Fruit fly (Drosophila melanogaster) whole organism, adult: ENCODE data around the gene Ppcs.

Experiments
- CG11617 ChIP-seq: fragments of 200-800 bp; sonication (Bioruptor generic); optimal IDR thresholded peaks from 2 replicates; lab custom pipeline; 2017; ENCODE audit warnings: mild to moderate bottlenecking, missing biosample characterization, missing genetic modification reagents, missing genetic modification characterization
- CG12768 ChIP-seq: fragments of 200-800 bp; sonication (Bioruptor generic); optimal IDR thresholded peaks from 2 replicates; lab custom pipeline; 2017; ENCODE audit warnings: missing biosample characterization, missing genetic modification characterization, mild to moderate bottlenecking, moderate library complexity, missing genetic modification reagents
- CG14711 ChIP-seq: fragments of 200-800 bp; sonication (Bioruptor generic); optimal IDR thresholded peaks from 2 replicates; lab custom pipeline; 2018; ENCODE audit warnings: missing biosample characterization, mild to moderate bottlenecking, missing genetic modification characterization, moderate library complexity
- CG1620 ChIP-seq: fragments of 200-800 bp; sonication (Bioruptor generic); optimal IDR thresholded peaks from 2 replicates; lab custom pipeline; 2016; ENCODE audit warnings: missing biosample characterization, missing genetic modification characterization
- CG33017 ChIP-seq: fragments of 200-800 bp; sonication (Bioruptor generic); optimal IDR thresholded peaks from 2 replicates; lab custom pipeline; 2018; ENCODE audit warnings: missing biosample characterization, mild to moderate bottlenecking, missing genetic modification characterization, moderate library complexity
- CG5204 ChIP-seq: fragments of 200-800 bp; sonication (Bioruptor generic); optimal IDR thresholded peaks from 2 replicates; lab custom pipeline; 2016; ENCODE audit warnings: missing biosample characterization, missing genetic modification characterization
- CG7045 ChIP-seq: fragments of 200-800 bp; sonication (Bioruptor generic); optimal IDR thresholded peaks from 2 replicates; lab custom pipeline; 2017; ENCODE audit warnings: missing biosample characterization, mild to moderate bottlenecking, missing genetic modification characterization
- CG7101 ChIP-seq: fragments of 200-800 bp; sonication (Bioruptor generic); optimal IDR thresholded peaks from 2 replicates; lab custom pipeline; 2018; ENCODE audit warnings: missing biosample characterization, mild to moderate bottlenecking, missing genetic modification characterization, moderate library complexity
- Clk ChIP-seq: fragments of 200-800 bp; sonication (Bioruptor generic); optimal IDR thresholded peaks from 2 replicates; lab custom pipeline; 2017; ENCODE audit warnings: missing biosample characterization, missing genetic modification characterization
- Crg-1 ChIP-seq: fragments of 200-800 bp; sonication (Bioruptor generic); optimal IDR thresholded peaks from 2 replicates; lab custom pipeline; 2016; ENCODE audit warnings: missing biosample characterization, missing genetic modification characterization
- Hr96 ChIP-seq: fragments of 200-800 bp; sonication (Bioruptor generic); optimal IDR thresholded peaks from 2 replicates; lab custom pipeline; 2016; ENCODE audit warnings: missing biosample characterization, missing genetic modification characterization
- Mnt ChIP-seq: fragments of 200-800 bp; sonication (Bioruptor generic); optimal IDR thresholded peaks from 2 replicates; lab custom pipeline; 2016; ENCODE audit warnings: missing biosample characterization, mild to moderate bottlenecking, missing genetic modification characterization
- bab1 ChIP-seq: fragments of 200-800 bp; sonication (Bioruptor generic); optimal IDR thresholded peaks from 3 replicates; lab custom pipeline; 2019; ENCODE audit warnings: missing biosample characterization, mild to moderate bottlenecking, missing genetic modification characterization, moderate library complexity
- cic ChIP-seq: fragments of 200-800 bp; sonication (Bioruptor generic); optimal IDR thresholded peaks from 2 replicates; lab custom pipeline; 2017; ENCODE audit warnings: missing biosample characterization, mild to moderate bottlenecking, missing genetic modification characterization, moderate library complexity
- cnc ChIP-seq, 2 experiments: fragments of >200 bp; optimal IDR thresholded peaks; 2 replicates each; lab custom pipeline; 2017
- kay ChIP-seq: fragments of 200-800 bp; sonication (Bioruptor generic); peaks from one replicate; lab custom pipeline; 2016; ENCODE audit warnings: missing biosample characterization, missing genetic modification characterization, borderline replicate concordance
- ovo ChIP-seq: fragments of 200-800 bp; sonication (Bioruptor generic); optimal IDR thresholded peaks from 2 replicates; lab custom pipeline; 2016; ENCODE audit warnings: missing biosample characterization, missing genetic modification characterization
- pad ChIP-seq: fragments of 200-800 bp; sonication (Bioruptor generic); optimal IDR thresholded peaks from 3 replicates; lab custom pipeline; 2017; ENCODE audit warnings: missing biosample characterization, missing genetic modification characterization, mild to moderate bottlenecking, moderate library complexity, missing genetic modification reagents
- tj ChIP-seq: fragments of 200-800 bp; sonication (Bioruptor generic); optimal IDR thresholded peaks from 3 replicates; lab custom pipeline; 2017; ENCODE audit warnings: missing biosample characterization, mild to moderate bottlenecking, missing genetic modification characterization, moderate library complexity
- toe ChIP-seq: fragments of 200-800 bp; sonication (Bioruptor generic); optimal IDR thresholded peaks from 2 replicates; lab custom pipeline; 2016; ENCODE audit warnings: missing biosample characterization, missing genetic modification characterization

Ppcs gene

DNA sequence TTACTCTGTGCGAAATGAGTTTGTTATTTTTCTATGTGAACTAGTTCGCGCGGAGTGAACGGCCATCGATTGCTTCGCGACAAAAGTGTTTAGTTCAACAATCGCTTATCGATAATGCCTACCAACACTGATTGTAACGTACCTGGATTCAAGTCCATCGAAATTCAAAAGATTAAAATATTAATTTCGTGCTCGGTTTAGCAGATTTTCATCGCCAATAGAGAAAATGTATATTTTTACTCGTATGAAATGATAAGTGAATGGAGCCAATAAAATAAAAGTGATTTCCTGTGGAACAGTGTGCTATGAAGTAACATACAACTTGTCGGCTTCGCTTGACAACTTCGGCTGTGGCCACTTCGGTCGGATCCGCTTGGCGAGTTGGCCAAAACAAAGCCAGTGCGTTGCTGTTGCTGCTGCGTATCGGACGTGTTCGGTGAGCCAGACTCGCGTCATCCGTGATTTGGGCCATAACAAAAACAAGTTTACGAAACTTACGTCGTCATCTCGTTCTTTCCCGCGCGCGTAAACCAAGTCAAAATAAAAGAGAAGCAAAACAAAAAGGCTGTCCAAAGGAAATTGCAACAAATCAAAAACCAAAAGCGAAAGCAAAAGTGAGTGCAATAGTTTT, 32.7 kb upstream of the Ppcs start, which contains the start of the genes CG5555 and myd:
Gene CG5555, minus strand, starts transcription at position 276 of the 631 bp plus-strand sequence.
Gene myd, plus strand, starts transcription at position 397 of the 631 bp plus-strand sequence.
- TF ChIP-seq bab1 (GFP tag; lab: Kevin White, UChicago): peak; percentile 24
- no peak for TF ChIP-seq cnc (optimal IDR thresholded peaks at IDR 0.05; lab: Kevin White, UChicago)
- TF ChIP-seq kay (GFP tag; lab: Kevin White, UChicago): peak; percentile 53
- TF ChIP-seq CG7101 (tag; lab: Kevin White, UChicago): peak; percentile 16
- TF ChIP-seq Mnt (GFP tag; lab: Kevin White, UChicago): no peak
- TF ChIP-seq Hr96 (GFP tag; lab: Kevin White, UChicago): peak; percentile 20
- TF ChIP-seq Crg-1 (GFP tag; lab: Kevin White, UChicago): peak; percentile 41
- peak; percentile 82 for TF ChIP-seq tj
- TF ChIP-seq cic (GFP tag; lab: Kevin White, UChicago): no peak
- TF ChIP-seq Clk (GFP tag; lab: Kevin White, UChicago): no peak

dm6 chr3R:19176700-19177099, 29.0 kb upstream of the Ppcs start, which contains the start of gene CG14282:
TSS of gene CG14282 (plus strand) at chr3R:19177000.
- TF ChIP-seq tj (no peak), CG7101 (tag; lab: Kevin White, UChicago) (no peak), Crg-1 (GFP tag; lab: Kevin White, UChicago) (no peak), cic (GFP tag; lab: Kevin White, UChicago) (no peak), cnc (optimal IDR thresholded peaks at IDR 0.05; lab: Kevin White, UChicago) (no peak), CG7045 (GFP tag; lab: Kevin White, UChicago) (no peak), CG11617 (GFP tag; lab: Kevin White, UChicago) (no peak), CG5204 (GFP tag; lab: Kevin White, UChicago) (no peak), ovo (GFP tag; lab: Kevin White, UChicago) (no peak), pad (GFP tag; lab: Kevin White, UChicago) (no peak), toe (GFP tag; lab: Kevin White, UChicago) (no peak), Hr96 (GFP tag; lab: Kevin White, UChicago) (no peak)

- no peak for TF ChIP-seq CG14711 (tag; lab: Kevin White, UChicago)
- TF ChIP-seq cnc (optimal IDR thresholded peaks at IDR 0.05; lab: Kevin White, UChicago): no peak
- no peak for TF ChIP-seq bab1 (GFP tag; lab: Kevin White, UChicago)
- no peak for TF ChIP-seq toe (GFP tag; lab: Kevin White, UChicago)
- TF ChIP-seq Crg-1 (GFP tag; lab: Kevin White, UChicago): no peak
- TF ChIP-seq ovo (GFP tag; lab: Kevin White, UChicago): no peak
- no peak for TF ChIP-seq CG11617 (GFP tag; lab: Kevin White, UChicago)
These were observed 26.8 kb upstream of the Ppcs start for dm6 chr3R:19174512-19174911.

DNA sequence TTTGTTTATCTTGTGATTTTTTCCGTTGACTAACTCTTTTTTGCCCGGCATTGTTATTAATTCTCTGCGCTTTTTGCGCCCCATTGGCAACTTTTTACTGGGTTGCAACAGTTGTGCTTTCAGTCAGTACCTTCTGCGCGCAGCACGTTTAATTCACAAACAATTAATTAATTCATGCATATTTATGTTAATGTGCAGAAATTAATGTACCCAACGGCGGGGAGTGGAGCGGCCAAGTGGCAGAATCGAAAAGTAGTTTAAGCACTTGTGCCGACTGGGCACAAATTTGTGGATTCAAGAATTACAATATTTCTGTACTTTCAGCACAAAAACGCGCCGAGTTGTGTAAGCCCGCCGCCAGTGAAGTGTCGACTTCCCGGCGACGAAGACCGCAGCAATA, 19.8 kb upstream of the Ppcs start:
- TF ChIP-seq toe (GFP tag; lab: Kevin White, UChicago) (no peak), tj (peak; percentile 100), CG14711 (tag; lab: Kevin White, UChicago) (peak; percentile 31)

- TF ChIP-seq tj (peak; percentile 79), Crg-1 (GFP tag; lab: Kevin White, UChicago) (no peak), CG11617 (GFP tag; lab: Kevin White, UChicago) (no peak), ovo (GFP tag; lab: Kevin White, UChicago) (no peak)
These were observed 18.5 kb upstream of the Ppcs start for dm6 chr3R:19166077-19166778.

- TF ChIP-seq Mnt (GFP tag; lab: Kevin White, UChicago): peak; percentile 30
- peak; percentile 64 for TF ChIP-seq tj
- TF ChIP-seq cnc (optimal IDR thresholded peaks at IDR 0.05; lab: Kevin White, UChicago): no peak
- no peak for TF ChIP-seq ovo (GFP tag; lab: Kevin White, UChicago)
- no peak for TF ChIP-seq kay (GFP tag; lab: Kevin White, UChicago)
- TF ChIP-seq CG5204 (GFP tag; lab: Kevin White, UChicago): no peak
- peak; percentile 35 for TF ChIP-seq cic (GFP tag; lab: Kevin White, UChicago)
- TF ChIP-seq bab1 (GFP tag; lab: Kevin White, UChicago): peak; percentile 5
- no peak for TF ChIP-seq Crg-1 (GFP tag; lab: Kevin White, UChicago)
- no peak for TF ChIP-seq toe (GFP tag; lab: Kevin White, UChicago)
- no peak for TF ChIP-seq CG11617 (GFP tag; lab: Kevin White, UChicago)
- no peak for TF ChIP-seq pad (GFP tag; lab: Kevin White, UChicago)
- no peak for TF ChIP-seq CG33017
- no peak for TF ChIP-seq CG1620 (GFP tag; lab: Kevin White, UChicago)
- no peak for TF ChIP-seq CG7045 (GFP tag; lab: Kevin White, UChicago)
- TF ChIP-seq Hr96 (GFP tag; lab: Kevin White, UChicago): no peak
- TF ChIP-seq Clk (GFP tag; lab: Kevin White, UChicago): no peak
- TF ChIP-seq CG14711 (tag; lab: Kevin White, UChicago): no peak
- TF ChIP-seq CG12768 (GFP tag; lab: Kevin White, UChicago): no peak
- no peak for TF ChIP-seq CG7101 (tag; lab: Kevin White, UChicago)
These were observed 17.9 kb upstream of the Ppcs start for dm6 chr3R:19165620-19166055.
